Worm (Caenorhabditis elegans): ENCODE measurements around the gene sdz-37.

ce11 chrII:10437840-10438239 lies 26.8 kb upstream of the sdz-37 start:
- TF ChIP-seq W03F9.2 (tag; optimal IDR thresholded peaks at IDR 0.05) (no peak), dao-5 (tag; optimal IDR thresholded peaks at IDR 0.05) (no peak)
